Worm (Caenorhabditis elegans) whole organism, L4/young adult: Measurements from ENCODE around the gene Y41C4A.21.

Source experiments
- W03F9.2 ChIP-seq: fragments of 150-350 bp; optimal IDR thresholded peaks from 2 replicates; lab custom pipeline; 2014; ENCODE audit warnings: missing biosample characterization, missing genetic modification characterization
- dao-5 ChIP-seq: sonication (generic microtip); optimal IDR thresholded peaks from 2 replicates; lab custom pipeline; 2016; ENCODE audit warnings: missing genotype, missing genetic modification characterization, moderate library complexity, missing compliant biosample characterization
- him-1 ChIP-seq: sonication (generic microtip); optimal IDR thresholded peaks from 2 replicates; lab custom pipeline; 2016; ENCODE audit warnings: missing genotype, missing genetic modification reagents, missing genetic modification characterization, missing compliant biosample characterization

ce11 chrIII:11683790-11684189 lies 48.4 kb upstream of the Y41C4A.21 start:
- TF ChIP-seq W03F9.2 (tag; lab: Kevin White, UChicago) = no peak
- TF ChIP-seq dao-5 (tag; lab: Kevin White, UChicago) = no peak
- no peak for TF ChIP-seq him-1
